Worm (Caenorhabditis elegans) whole organism, L2 larva: ENCODE results near the gene elpc-3.

ENCODE experiments used
- F13H6.1 ChIP-seq: sonication (generic microtip); optimal IDR thresholded peaks from 2 replicates; lab custom pipeline; 2016; ENCODE audit warnings: missing genetic modification characterization, missing compliant biosample characterization
- R02D3.7 ChIP-seq: fragments of 150-350 bp; optimal IDR thresholded peaks from 2 replicates; lab custom pipeline; 2014; ENCODE audit warnings: missing biosample characterization, missing genetic modification characterization
- ZK546.5 ChIP-seq: sonication (generic microtip); optimal IDR thresholded peaks from 2 replicates; lab custom pipeline; 2017; ENCODE audit warnings: missing biosample characterization, missing genetic modification characterization
- alr-1 ChIP-seq: fragments of 150-350 bp; optimal IDR thresholded peaks from 2 replicates; lab custom pipeline; 2014; ENCODE audit warnings: missing biosample characterization, missing genetic modification characterization
- aly-2 ChIP-seq: fragments of 150-350 bp; optimal IDR thresholded peaks from 2 replicates; lab custom pipeline; 2014; ENCODE audit warnings: missing biosample characterization, missing genetic modification characterization
- ama-1 ChIP-seq: fragments of 150-350 bp; optimal IDR thresholded peaks from 2 replicates; lab custom pipeline; 2018; ENCODE audit warnings: inconsistent platforms
- ceh-16 ChIP-seq: fragments of 150-350 bp; optimal IDR thresholded peaks from 2 replicates; lab custom pipeline; 2014; ENCODE audit warnings: missing biosample characterization, missing genetic modification characterization
- ceh-82 ChIP-seq: fragments of 150-350 bp; optimal IDR thresholded peaks from 2 replicates; lab custom pipeline; 2014; ENCODE audit warnings: missing biosample characterization, missing genetic modification characterization
- crh-2 ChIP-seq: sonication (generic microtip); optimal IDR thresholded peaks from 2 replicates; lab custom pipeline; 2017; ENCODE audit warnings: missing biosample characterization, missing genetic modification characterization
- egl-27 ChIP-seq: sonication (generic microtip); optimal IDR thresholded peaks from 3 replicates; lab custom pipeline; 2017; ENCODE audit warnings: missing biosample characterization, missing genetic modification reagents, missing genetic modification characterization
- elt-1 ChIP-seq: fragments of 150-350 bp; optimal IDR thresholded peaks from 2 replicates; lab custom pipeline; 2014; ENCODE audit warnings: missing biosample characterization, missing genetic modification characterization
- elt-3 ChIP-seq: sonication (generic microtip); optimal IDR thresholded peaks from 2 replicates; lab custom pipeline; 2017; ENCODE audit warnings: missing biosample characterization, missing genetic modification characterization
- fos-1 ChIP-seq: fragments of 150-350 bp; optimal IDR thresholded peaks from 2 replicates; lab custom pipeline; 2014; ENCODE audit warnings: missing biosample characterization, missing genetic modification characterization
- lin-11 ChIP-seq: fragments of 150-350 bp; sonication (generic microtip); optimal IDR thresholded peaks from 2 replicates; lab custom pipeline; 2014; ENCODE audit warnings: missing biosample characterization, missing genetic modification characterization, inconsistent platforms, mixed read lengths
- lin-13 ChIP-seq: fragments of 150-350 bp; optimal IDR thresholded peaks from 2 replicates; lab custom pipeline; 2014; ENCODE audit warnings: missing biosample characterization, missing genetic modification reagents, missing genetic modification characterization
- lin-39 ChIP-seq: fragments of 150-350 bp; optimal IDR thresholded peaks from 2 replicates; lab custom pipeline; 2014; ENCODE audit warnings: missing biosample characterization, missing genetic modification reagents, missing genetic modification characterization
- lsy-2 ChIP-seq, 2 experiments: fragments of 150-350 bp in 1 of 2; sonication (generic microtip) in 1 of 2; optimal IDR thresholded peaks; 2 replicates each; lab custom pipeline; 2014 to 2017; ENCODE audit warnings: missing biosample characterization in 2 of 2, missing genetic modification characterization in 2 of 2
- mab-5 ChIP-seq: fragments of 150-350 bp; optimal IDR thresholded peaks from 2 replicates; lab custom pipeline; 2014; ENCODE audit warnings: missing biosample characterization, missing genetic modification characterization
- nhr-10 ChIP-seq: sonication (generic microtip); optimal IDR thresholded peaks from 2 replicates; lab custom pipeline; 2017; ENCODE audit warnings: missing biosample characterization, missing genetic modification characterization
- nhr-11 ChIP-seq: fragments of 150-350 bp; optimal IDR thresholded peaks from 2 replicates; lab custom pipeline; 2014; ENCODE audit warnings: missing biosample characterization, missing genetic modification characterization
- nhr-12 ChIP-seq: fragments of 150-350 bp; optimal IDR thresholded peaks from 2 replicates; lab custom pipeline; 2014; ENCODE audit warnings: missing biosample characterization, missing genetic modification characterization
- nhr-129 ChIP-seq: fragments of 150-350 bp; optimal IDR thresholded peaks from 2 replicates; lab custom pipeline; 2014; ENCODE audit warnings: missing biosample characterization, missing genetic modification characterization
- nhr-21 ChIP-seq: fragments of 150-350 bp; optimal IDR thresholded peaks from 2 replicates; lab custom pipeline; 2014; ENCODE audit warnings: missing biosample characterization, missing genetic modification characterization
- nhr-23 ChIP-seq: fragments of 150-350 bp; optimal IDR thresholded peaks from 2 replicates; lab custom pipeline; 2014; ENCODE audit warnings: missing biosample characterization, missing genetic modification reagents, missing genetic modification characterization
- nhr-237 ChIP-seq: fragments of 150-350 bp; optimal IDR thresholded peaks from 2 replicates; lab custom pipeline; 2014; ENCODE audit warnings: missing biosample characterization, missing genetic modification characterization
- nhr-25 ChIP-seq: fragments of 150-350 bp; sonication (generic microtip); optimal IDR thresholded peaks from 3 replicates; lab custom pipeline; 2014; ENCODE audit warnings: missing biosample characterization, missing genetic modification characterization
- nhr-6 ChIP-seq: fragments of 150-350 bp; optimal IDR thresholded peaks from 2 replicates; lab custom pipeline; 2014; ENCODE audit warnings: missing biosample characterization, missing genetic modification characterization
- nhr-77 ChIP-seq: fragments of 150-350 bp; optimal IDR thresholded peaks from 2 replicates; lab custom pipeline; 2014; ENCODE audit warnings: missing biosample characterization, missing genetic modification characterization
- peb-1 ChIP-seq: fragments of 150-350 bp; optimal IDR thresholded peaks from 2 replicates; lab custom pipeline; 2014; ENCODE audit warnings: missing biosample characterization, missing genetic modification characterization
- sem-4 ChIP-seq: fragments of 150-350 bp; optimal IDR thresholded peaks from 2 replicates; lab custom pipeline; 2014; ENCODE audit warnings: missing biosample characterization, missing genetic modification reagents, missing genetic modification characterization
- skn-1 ChIP-seq: sonication (generic microtip); optimal IDR thresholded peaks from 2 replicates; lab custom pipeline; 2017; ENCODE audit warnings: missing biosample characterization, missing genetic modification characterization
- sma-3 ChIP-seq: sonication (generic microtip); optimal IDR thresholded peaks from 2 replicates; lab custom pipeline; 2016; ENCODE audit warnings: missing genetic modification reagents, missing genetic modification characterization, missing compliant biosample characterization
- sma-9 ChIP-seq, 2 experiments: fragments of 150-350 bp in 1 of 2; sonication (generic microtip) in 1 of 2; optimal IDR thresholded peaks; 2 replicates each; lab custom pipeline; 2014 to 2016; ENCODE audit warnings: missing genetic modification characterization in 2 of 2, mild to moderate bottlenecking in 1 of 2, missing biosample characterization in 1 of 2, missing compliant biosample characterization in 1 of 2, missing genetic modification reagents in 1 of 2, moderate library complexity in 1 of 2
- snpc-4 ChIP-seq: fragments of 150-350 bp; optimal IDR thresholded peaks from 2 replicates; lab custom pipeline; 2014; ENCODE audit warnings: missing biosample characterization, missing genetic modification characterization
- unc-55 ChIP-seq: fragments of 150-350 bp; sonication (generic microtip); optimal IDR thresholded peaks from 3 replicates; lab custom pipeline; 2014; ENCODE audit warnings: missing biosample characterization, missing genetic modification reagents, missing genetic modification characterization
- zag-1 ChIP-seq: fragments of 150-350 bp; optimal IDR thresholded peaks from 2 replicates; lab custom pipeline; 2014; ENCODE audit warnings: missing biosample characterization, missing genetic modification characterization
- ztf-1 ChIP-seq: fragments of 200-800 bp; sonication (Bioruptor generic); conservative IDR thresholded peaks from 2 replicates; pipeline ENCODE4 v1.3.6; 2022; ENCODE audit warnings: missing genetic modification characterization, missing compliant biosample characterization
- ztf-4 ChIP-seq: fragments of 150-350 bp; optimal IDR thresholded peaks from 2 replicates; lab custom pipeline; 2014; ENCODE audit warnings: missing biosample characterization, missing genetic modification characterization

Gene elpc-3

DNA sequence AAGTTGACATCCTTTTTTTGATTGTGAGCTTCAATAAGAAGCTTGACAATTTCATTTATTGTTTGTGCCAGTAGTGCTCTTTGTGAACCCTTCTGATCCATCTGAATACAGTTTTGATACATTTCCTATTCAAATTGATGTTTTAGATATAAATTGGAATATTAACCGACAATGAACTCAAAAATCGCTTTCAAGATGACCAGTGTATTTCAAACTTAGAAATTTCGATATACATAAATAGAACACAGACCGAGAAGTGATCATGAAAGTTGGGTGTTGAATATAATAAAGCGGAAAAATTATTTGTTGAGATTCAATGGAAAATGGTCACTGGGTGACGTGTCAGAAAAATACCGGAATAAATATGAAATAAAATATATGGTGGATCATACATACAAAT, at the start of gene elpc-3:
Gene elpc-3 (minus strand): TSS at position 101 of the 400 bp plus-strand sequence.
- TF ChIP-seq ztf-1 (GFP tag; lab: Robert Waterston, UW) (no peak), egl-27 (tag; lab: Kevin White, UChicago) (no peak), lsy-2 (tag; optimal IDR thresholded peaks at IDR 0.05; lab: Kevin White, UChicago) (no peak), elt-3 (tag; lab: Kevin White, UChicago) (no peak), R02D3.7 (tag; lab: Kevin White, UChicago) (no peak), alr-1 (tag; lab: Kevin White, UChicago) (no peak), peb-1 (no peak), nhr-10 (tag; lab: Kevin White, UChicago) (no peak), lin-11 (no peak), nhr-6 (tag; lab: Kevin White, UChicago) (no peak), lin-13 (GFP tag; lab: Kevin White, UChicago) (no peak), nhr-77 (tag; lab: Kevin White, UChicago) (no peak), nhr-23 (tag; lab: Kevin White, UChicago) (no peak), mab-5 (tag; lab: Kevin White, UChicago) (no peak)

DNA sequence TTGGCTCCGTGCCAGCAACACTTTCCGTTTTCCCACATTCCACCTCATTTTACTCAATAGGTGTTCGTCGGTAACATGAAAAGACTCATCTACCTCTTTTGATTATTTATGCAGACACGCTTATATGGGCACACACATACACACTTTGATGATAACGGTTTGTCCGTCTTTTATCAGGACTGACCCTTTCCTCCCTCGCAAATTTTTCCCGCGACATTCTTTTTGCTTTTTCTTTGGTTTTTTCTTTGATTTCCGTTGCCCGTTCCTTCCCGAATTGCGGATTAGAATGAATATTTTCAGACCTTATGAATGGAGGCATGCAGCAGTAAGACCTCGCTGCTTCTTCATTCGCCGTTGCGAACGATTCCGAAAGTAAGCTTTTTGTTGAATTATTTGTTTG, 31.8 kb upstream of the elpc-3 start, which contains the start of gene vab-8:
Gene vab-8 (plus strand): TSS at position 301 of the 400 bp plus-strand sequence.
- TF ChIP-seq snpc-4 (tag; lab: Kevin White, UChicago) (no peak), fos-1 (tag; lab: Kevin White, UChicago) (peak; percentile 47)

DNA sequence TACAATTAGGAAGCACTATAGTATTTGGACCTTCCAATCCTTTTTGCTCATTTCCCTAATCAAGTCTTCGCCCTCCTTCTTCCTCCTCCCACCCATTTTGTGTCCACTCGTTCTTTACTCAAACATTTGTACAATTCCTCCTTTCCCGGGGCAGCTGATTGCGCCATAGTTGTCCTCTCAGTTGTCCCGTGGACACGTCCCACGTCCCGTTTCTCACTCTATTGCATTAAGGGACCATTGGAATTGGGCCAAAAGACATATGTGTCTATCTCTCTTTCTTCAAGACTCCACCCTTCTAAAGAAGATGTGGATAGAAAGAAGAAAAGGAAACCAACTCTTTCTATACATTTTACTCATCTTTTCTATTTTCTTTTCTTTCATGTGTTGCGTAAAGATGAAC, 29.9 kb upstream of the elpc-3 start:
- TF ChIP-seq ZK546.5 (no peak), snpc-4 (tag; lab: Kevin White, UChicago) (no peak), F13H6.1 (tag; lab: Kevin White, UChicago) (peak; percentile 30), unc-55 (GFP tag; lab: Kevin White, UChicago) (peak; percentile 20), nhr-129 (tag; lab: Kevin White, UChicago) (peak; percentile 23), zag-1 (tag; lab: Kevin White, UChicago) (peak; percentile 32), lin-13 (GFP tag; lab: Kevin White, UChicago) (no peak)
- TF ChIP-seq, all 48 proteins: peak for 4

DNA sequence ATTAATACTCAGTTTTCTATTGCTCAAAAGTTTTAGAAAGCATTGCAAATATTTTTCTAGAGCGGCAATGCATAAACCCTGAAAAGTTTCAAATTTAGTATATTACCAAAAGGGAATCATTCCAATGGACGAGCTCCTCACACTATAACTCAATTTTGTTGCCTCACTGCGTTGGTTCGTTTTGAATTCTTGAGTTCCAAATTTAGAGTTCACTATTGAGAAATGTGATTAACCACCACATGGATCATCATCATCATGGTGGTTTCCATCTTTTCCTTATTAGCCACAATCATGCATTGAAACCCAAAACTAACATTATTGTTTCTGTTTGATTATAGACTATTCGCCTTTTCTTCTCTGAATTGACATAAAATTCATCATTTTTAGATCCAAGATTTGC, 28.7 kb upstream of the elpc-3 start:
- TF ChIP-seq aly-2: no peak
- TF ChIP-seq nhr-237 (tag; lab: Kevin White, UChicago): no peak
- TF ChIP-seq elt-1 (tag; lab: Kevin White, UChicago): no peak
- TF ChIP-seq F13H6.1 (tag; lab: Kevin White, UChicago): no peak
- no peak for TF ChIP-seq lin-39 (tag; lab: Kevin White, UChicago)
- no peak for TF ChIP-seq crh-2 (tag; lab: Kevin White, UChicago)
- no peak for TF ChIP-seq nhr-25 (tag; lab: Kevin White, UChicago)
- no peak for TF ChIP-seq ZK546.5
- TF ChIP-seq zag-1 (tag; lab: Kevin White, UChicago): no peak
- no peak for TF ChIP-seq mab-5 (tag; lab: Kevin White, UChicago)

DNA sequence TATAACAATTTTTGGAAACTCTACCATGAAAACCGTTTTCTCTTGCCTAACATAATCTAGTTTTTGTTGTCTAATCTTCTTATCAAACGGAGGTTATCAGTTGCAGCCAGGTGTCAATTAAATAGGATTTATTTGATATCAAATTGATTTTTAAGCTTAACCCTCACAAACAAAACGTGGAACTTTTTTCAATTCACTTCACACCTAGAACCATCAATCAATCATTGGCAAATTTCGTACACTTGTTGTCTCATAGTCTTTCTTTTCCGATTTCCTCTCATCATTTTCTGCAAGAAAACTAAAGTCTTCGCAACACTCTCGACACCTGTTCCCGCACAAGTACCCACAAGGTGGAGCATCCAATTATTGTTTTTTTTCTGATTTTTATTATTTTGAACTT, 27.5 kb upstream of the elpc-3 start:
- no peak for TF ChIP-seq nhr-10 (tag; lab: Kevin White, UChicago)
- TF ChIP-seq sma-9 (GFP tag; optimal IDR thresholded peaks at IDR 0.05; lab: Kevin White, UChicago): peak; percentile 1
- TF ChIP-seq sma-9 (tag; optimal IDR thresholded peaks at IDR 0.05; lab: Kevin White, UChicago): no peak

DNA sequence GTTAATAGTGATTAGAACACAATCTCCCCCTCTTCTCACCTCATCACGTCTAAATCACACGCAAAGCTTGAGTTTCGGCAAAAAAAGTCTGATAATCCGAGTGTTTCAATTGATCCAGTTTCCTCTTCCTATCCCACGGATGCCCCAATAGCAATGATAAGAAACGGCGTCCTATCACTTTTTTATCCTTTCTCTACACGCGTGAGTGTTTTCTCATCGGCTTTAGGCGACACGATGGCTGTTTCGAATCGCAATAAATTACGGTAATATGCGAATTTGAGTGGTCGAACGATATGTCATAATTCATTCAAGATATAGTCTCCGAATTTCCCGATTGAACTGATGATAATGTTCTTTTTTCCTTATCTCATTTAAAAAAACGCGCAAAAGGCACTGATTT, 18.3 kb upstream of the elpc-3 start:
- TF ChIP-seq lin-13 (GFP tag; lab: Kevin White, UChicago): no peak
- TF ChIP-seq mab-5 (tag; lab: Kevin White, UChicago): no peak
- TF ChIP-seq nhr-129 (tag; lab: Kevin White, UChicago): no peak
- no peak for TF ChIP-seq nhr-237 (tag; lab: Kevin White, UChicago)
- TF ChIP-seq nhr-21 (tag; lab: Kevin White, UChicago): peak; percentile 80
- no peak for TF ChIP-seq ceh-82
- TF ChIP-seq nhr-12 (tag; lab: Kevin White, UChicago): no peak
- peak; percentile 3 for TF ChIP-seq sem-4 (tag; lab: Kevin White, UChicago)
- no peak for TF ChIP-seq alr-1 (tag; lab: Kevin White, UChicago)
- no peak for TF ChIP-seq elt-1 (tag; lab: Kevin White, UChicago)
- no peak for TF ChIP-seq ama-1
- no peak for TF ChIP-seq ztf-1 (GFP tag; lab: Robert Waterston, UW)
- TF ChIP-seq egl-27 (tag; lab: Kevin White, UChicago): peak; percentile 27
- TF ChIP-seq unc-55 (GFP tag; lab: Kevin White, UChicago): no peak
- TF ChIP-seq sma-3 (GFP tag; lab: Kevin White, UChicago): peak; percentile 78
- TF ChIP-seq skn-1 (tag; lab: Kevin White, UChicago): no peak
- no peak for TF ChIP-seq nhr-11 (tag; lab: Kevin White, UChicago)
- TF ChIP-seq ztf-4 (tag; lab: Kevin White, UChicago): no peak
- peak; percentile 9 for TF ChIP-seq fos-1 (tag; lab: Kevin White, UChicago)
- TF ChIP-seq elt-3 (tag; lab: Kevin White, UChicago): no peak
- no peak for TF ChIP-seq nhr-77 (tag; lab: Kevin White, UChicago)
- TF ChIP-seq zag-1 (tag; lab: Kevin White, UChicago): no peak
- no peak for TF ChIP-seq ceh-16 (tag; lab: Kevin White, UChicago)
- TF ChIP-seq nhr-6 (tag; lab: Kevin White, UChicago): no peak
- no peak for TF ChIP-seq crh-2 (tag; lab: Kevin White, UChicago)
- TF ChIP-seq sma-9 (GFP tag; optimal IDR thresholded peaks at IDR 0.05; lab: Kevin White, UChicago): peak; percentile 77
- no peak for TF ChIP-seq sma-9 (tag; optimal IDR thresholded peaks at IDR 0.05; lab: Kevin White, UChicago)
- no peak for TF ChIP-seq ZK546.5
- TF ChIP-seq nhr-25 (tag; lab: Kevin White, UChicago): no peak
